Worm (Caenorhabditis elegans): Measurements from ENCODE around the gene hbl-1.

ce11 chrX:5868030-5868429 is 46.1 kb downstream of the hbl-1 start:
- no peak for TF ChIP-seq ztf-23 (GFP tag; IDR thresholded peaks at IDR 0.05)
- no peak for TF ChIP-seq flt-1 (GFP tag; IDR thresholded peaks at IDR 0.05)
- TF ChIP-seq cog-1 (tag; optimal IDR thresholded peaks at IDR 0.05), result no peak
- TF ChIP-seq klf-2 (GFP tag; conservative IDR thresholded peaks at IDR 0.05), result no peak
